Worm (Caenorhabditis elegans): ENCODE results near the gene Y67D8B.1.

Y67D8B.1 gene

DNA sequence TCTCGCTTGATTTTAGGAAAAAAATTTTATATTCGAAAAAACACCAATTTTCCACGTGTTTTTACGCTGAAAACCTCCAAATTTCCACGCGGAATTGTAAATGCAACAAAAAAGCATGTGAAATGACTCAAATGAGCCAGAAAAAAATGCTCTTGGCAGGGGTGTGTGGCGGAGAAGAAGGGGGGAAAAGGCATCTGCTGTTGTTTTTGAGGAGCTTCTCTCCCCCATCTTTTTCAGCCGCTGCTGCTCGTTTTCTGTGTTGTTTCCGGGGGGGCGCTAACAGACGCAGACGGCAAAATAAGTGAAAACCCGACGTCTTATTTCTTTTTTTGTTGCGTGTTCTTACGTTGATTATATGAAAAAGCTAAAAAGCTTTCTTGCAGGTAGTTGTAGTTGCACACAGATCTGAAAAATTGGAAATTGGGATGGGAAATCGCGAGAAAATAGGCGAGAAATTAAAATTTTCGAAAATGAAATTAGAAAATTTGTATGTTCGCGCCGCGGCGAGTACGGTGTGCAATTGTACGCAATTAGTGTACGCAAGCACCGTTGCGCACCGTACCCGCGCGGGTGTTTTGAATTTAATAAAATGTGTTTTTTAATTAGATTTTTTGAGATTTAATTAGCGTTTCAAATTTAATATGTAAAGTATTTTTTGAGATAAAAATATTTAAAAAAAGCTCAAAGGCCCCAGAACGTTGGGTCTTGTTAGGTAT, 40.4 kb downstream of the Y67D8B.1 start:
- TF ChIP-seq ceh-16 (tag; optimal IDR thresholded peaks at IDR 0.05) (no peak), ztf-11 (tag; optimal IDR thresholded peaks at IDR 0.05) (no peak), C34F6.9 (tag; optimal IDR thresholded peaks at IDR 0.05) (peak; percentile 15), sma-9 (GFP tag; optimal IDR thresholded peaks at IDR 0.05) (no peak), sma-9 (tag; optimal IDR thresholded peaks at IDR 0.05) (no peak), ztf-4 (tag; optimal IDR thresholded peaks at IDR 0.05) (no peak), fos-1 (tag; optimal IDR thresholded peaks at IDR 0.05) (no peak), mab-5 (tag; optimal IDR thresholded peaks at IDR 0.05) (no peak), peb-1 (tag; optimal IDR thresholded peaks at IDR 0.05) (no peak), lin-11 (tag; optimal IDR thresholded peaks at IDR 0.05) (no peak), blmp-1 (tag; optimal IDR thresholded peaks at IDR 0.05; ENCODE audit: insufficient read depth) (no peak), unc-55 (GFP tag; optimal IDR thresholded peaks at IDR 0.05) (peak; percentile 50), egl-27 (tag; optimal IDR thresholded peaks at IDR 0.05) (no peak), nhr-129 (tag; optimal IDR thresholded peaks at IDR 0.05) (peak; percentile 16), nhr-11 (tag; optimal IDR thresholded peaks at IDR 0.05) (no peak), lin-13 (GFP tag; optimal IDR thresholded peaks at IDR 0.05) (no peak), lsy-2 (tag; optimal IDR thresholded peaks at IDR 0.05) (peak; percentile 9 to 34), nhr-12 (tag; optimal IDR thresholded peaks at IDR 0.05) (no peak), zag-1 (tag; optimal IDR thresholded peaks at IDR 0.05) (no peak)

DNA sequence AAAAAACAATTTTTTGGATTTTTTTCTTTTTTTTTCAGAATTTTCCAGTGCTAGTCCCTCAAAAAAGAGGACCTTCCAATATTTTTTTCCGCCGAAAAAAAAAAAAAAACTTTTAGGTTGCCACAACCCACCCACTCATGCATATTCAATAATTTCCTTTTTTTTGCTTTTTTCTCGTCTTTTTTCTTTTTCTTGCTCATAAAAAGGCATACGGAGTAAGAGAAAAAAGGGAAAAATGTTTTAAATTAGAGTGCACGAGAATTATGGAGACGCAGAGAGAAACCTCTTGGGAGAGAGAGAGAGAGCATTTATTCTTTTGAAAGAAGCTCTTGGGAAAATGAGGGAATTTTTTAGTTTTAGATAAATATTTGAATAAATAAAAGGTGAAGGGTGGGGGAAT, 44.4 kb downstream of the Y67D8B.1 start:
- TF ChIP-seq unc-55 (GFP tag; optimal IDR thresholded peaks at IDR 0.05) (peak; percentile 23), mdl-1 (tag; optimal IDR thresholded peaks at IDR 0.05) (no peak), crh-2 (tag; optimal IDR thresholded peaks at IDR 0.05) (no peak), sma-9 (GFP tag; optimal IDR thresholded peaks at IDR 0.05) (no peak), sma-9 (tag; optimal IDR thresholded peaks at IDR 0.05) (no peak), nhr-23 (tag; optimal IDR thresholded peaks at IDR 0.05) (no peak), C34F6.9 (tag; optimal IDR thresholded peaks at IDR 0.05) (peak; percentile 55), unc-39 (tag; optimal IDR thresholded peaks at IDR 0.05) (no peak), zag-1 (tag; optimal IDR thresholded peaks at IDR 0.05) (no peak), ama-1 (optimal IDR thresholded peaks at IDR 0.05) (no peak), dmd-4 (tag; optimal IDR thresholded peaks at IDR 0.05) (no peak), ZK546.5 (tag; optimal IDR thresholded peaks at IDR 0.05) (no peak), ztf-11 (tag; optimal IDR thresholded peaks at IDR 0.05) (no peak)

DNA sequence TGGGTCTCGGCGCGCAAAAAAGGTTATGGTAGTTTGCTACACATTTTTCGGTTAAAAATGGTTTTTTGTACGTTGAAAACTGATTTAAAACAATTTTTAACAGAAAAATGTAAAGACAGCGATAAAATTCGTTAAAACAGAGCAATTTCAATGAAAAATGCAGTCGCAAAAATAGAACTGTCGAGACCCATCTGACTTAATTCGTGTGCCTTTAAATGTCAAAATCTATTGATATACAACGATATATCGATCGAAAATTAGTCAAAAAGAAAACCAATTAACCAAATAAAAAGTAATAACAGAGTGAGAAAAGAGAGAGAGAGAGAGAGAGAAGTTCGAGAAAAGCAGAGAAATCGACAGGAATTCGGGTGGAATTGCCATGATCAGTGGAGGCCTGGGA, 51.4 kb downstream of the Y67D8B.1 start:
- TF ChIP-seq mab-5 (tag; optimal IDR thresholded peaks at IDR 0.05) (no peak), nhr-12 (tag; optimal IDR thresholded peaks at IDR 0.05) (no peak), unc-39 (tag; optimal IDR thresholded peaks at IDR 0.05) (no peak), crh-2 (tag; optimal IDR thresholded peaks at IDR 0.05) (no peak), peb-1 (tag; optimal IDR thresholded peaks at IDR 0.05) (no peak), C34F6.9 (tag; optimal IDR thresholded peaks at IDR 0.05) (no peak)
